Fruit fly (Drosophila melanogaster) whole organism, adult: ENCODE measurements around the gene CG18788.
"Not testable (repeated sequence)": the region's sequence is repeated elsewhere in the genome, so short reads cannot be mapped to it uniquely, and the experiment has no call there.

Source experiments
- CG11617 ChIP-seq: fragments of 200-800 bp; sonication (Bioruptor generic); optimal IDR thresholded peaks from 2 replicates; lab custom pipeline; 2017; ENCODE audit warnings: mild to moderate bottlenecking, missing biosample characterization, missing genetic modification reagents, missing genetic modification characterization
- CG12768 ChIP-seq: fragments of 200-800 bp; sonication (Bioruptor generic); optimal IDR thresholded peaks from 2 replicates; lab custom pipeline; 2017; ENCODE audit warnings: missing biosample characterization, missing genetic modification characterization, mild to moderate bottlenecking, moderate library complexity, missing genetic modification reagents
- CG14711 ChIP-seq: fragments of 200-800 bp; sonication (Bioruptor generic); optimal IDR thresholded peaks from 2 replicates; lab custom pipeline; 2018; ENCODE audit warnings: missing biosample characterization, mild to moderate bottlenecking, missing genetic modification characterization, moderate library complexity
- CG1620 ChIP-seq: fragments of 200-800 bp; sonication (Bioruptor generic); optimal IDR thresholded peaks from 2 replicates; lab custom pipeline; 2016; ENCODE audit warnings: missing biosample characterization, missing genetic modification characterization
- CG33017 ChIP-seq: fragments of 200-800 bp; sonication (Bioruptor generic); optimal IDR thresholded peaks from 2 replicates; lab custom pipeline; 2018; ENCODE audit warnings: missing biosample characterization, mild to moderate bottlenecking, missing genetic modification characterization, moderate library complexity
- CG5204 ChIP-seq: fragments of 200-800 bp; sonication (Bioruptor generic); optimal IDR thresholded peaks from 2 replicates; lab custom pipeline; 2016; ENCODE audit warnings: missing biosample characterization, missing genetic modification characterization
- CG7045 ChIP-seq: fragments of 200-800 bp; sonication (Bioruptor generic); optimal IDR thresholded peaks from 2 replicates; lab custom pipeline; 2017; ENCODE audit warnings: missing biosample characterization, mild to moderate bottlenecking, missing genetic modification characterization
- CG7101 ChIP-seq: fragments of 200-800 bp; sonication (Bioruptor generic); optimal IDR thresholded peaks from 2 replicates; lab custom pipeline; 2018; ENCODE audit warnings: missing biosample characterization, mild to moderate bottlenecking, missing genetic modification characterization, moderate library complexity
- Clk ChIP-seq: fragments of 200-800 bp; sonication (Bioruptor generic); optimal IDR thresholded peaks from 2 replicates; lab custom pipeline; 2017; ENCODE audit warnings: missing biosample characterization, missing genetic modification characterization
- Crg-1 ChIP-seq: fragments of 200-800 bp; sonication (Bioruptor generic); optimal IDR thresholded peaks from 2 replicates; lab custom pipeline; 2016; ENCODE audit warnings: missing biosample characterization, missing genetic modification characterization
- Hr96 ChIP-seq: fragments of 200-800 bp; sonication (Bioruptor generic); optimal IDR thresholded peaks from 2 replicates; lab custom pipeline; 2016; ENCODE audit warnings: missing biosample characterization, missing genetic modification characterization
- Mnt ChIP-seq: fragments of 200-800 bp; sonication (Bioruptor generic); optimal IDR thresholded peaks from 2 replicates; lab custom pipeline; 2016; ENCODE audit warnings: missing biosample characterization, mild to moderate bottlenecking, missing genetic modification characterization
- bab1 ChIP-seq: fragments of 200-800 bp; sonication (Bioruptor generic); optimal IDR thresholded peaks from 3 replicates; lab custom pipeline; 2019; ENCODE audit warnings: missing biosample characterization, mild to moderate bottlenecking, missing genetic modification characterization, moderate library complexity
- cic ChIP-seq: fragments of 200-800 bp; sonication (Bioruptor generic); optimal IDR thresholded peaks from 2 replicates; lab custom pipeline; 2017; ENCODE audit warnings: missing biosample characterization, mild to moderate bottlenecking, missing genetic modification characterization, moderate library complexity
- cnc ChIP-seq, 2 experiments: fragments of >200 bp; optimal IDR thresholded peaks; 2 replicates each; lab custom pipeline; 2017
- kay ChIP-seq: fragments of 200-800 bp; sonication (Bioruptor generic); peaks from one replicate; lab custom pipeline; 2016; ENCODE audit warnings: missing biosample characterization, missing genetic modification characterization, borderline replicate concordance
- ovo ChIP-seq: fragments of 200-800 bp; sonication (Bioruptor generic); optimal IDR thresholded peaks from 2 replicates; lab custom pipeline; 2016; ENCODE audit warnings: missing biosample characterization, missing genetic modification characterization
- pad ChIP-seq: fragments of 200-800 bp; sonication (Bioruptor generic); optimal IDR thresholded peaks from 3 replicates; lab custom pipeline; 2017; ENCODE audit warnings: missing biosample characterization, missing genetic modification characterization, mild to moderate bottlenecking, moderate library complexity, missing genetic modification reagents
- tj ChIP-seq: fragments of 200-800 bp; sonication (Bioruptor generic); optimal IDR thresholded peaks from 3 replicates; lab custom pipeline; 2017; ENCODE audit warnings: missing biosample characterization, mild to moderate bottlenecking, missing genetic modification characterization, moderate library complexity
- toe ChIP-seq: fragments of 200-800 bp; sonication (Bioruptor generic); optimal IDR thresholded peaks from 2 replicates; lab custom pipeline; 2016; ENCODE audit warnings: missing biosample characterization, missing genetic modification characterization

The CG18788 gene

dm6 chr2L:11996509-11996908 lies 37.5 kb upstream of the CG18788 start, which contains the start of gene Ada1-1:
Gene Ada1-1, plus strand, starts transcription at chr2L:11996809.
- not testable (repeated sequence) for TF ChIP-seq Hr96, CG12768, bab1 (GFP tag; lab: Kevin White, UChicago)

DNA sequence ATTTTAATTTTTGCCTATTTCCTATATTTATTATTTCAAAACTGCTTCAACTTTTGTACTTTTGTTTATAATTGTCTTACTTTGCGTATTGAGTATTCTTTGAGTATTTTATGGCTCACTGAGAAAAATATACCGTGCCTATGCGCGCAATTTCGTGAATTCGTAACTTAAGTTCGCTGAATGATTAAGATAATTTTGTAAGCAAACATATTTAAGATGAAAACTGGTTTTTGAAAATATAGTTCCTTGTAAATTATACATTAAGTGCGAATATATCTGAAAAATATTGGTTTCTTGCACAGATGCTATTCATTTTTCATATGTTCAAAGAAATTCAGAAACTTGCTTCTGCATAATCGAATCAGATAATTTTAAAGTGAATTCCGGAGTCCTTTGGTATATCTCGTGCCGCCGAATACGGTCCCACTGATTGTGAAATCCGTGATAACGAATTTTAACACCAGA lies 34.7 kb upstream of the CG18788 start, which contains the start of the genes CG18787 and Nfs1:
TSS of gene CG18787 (minus strand) at position 101 of the 465 bp plus-strand sequence.
TSS of gene Nfs1 (plus strand) at position 415 of the 465 bp plus-strand sequence.
- not testable (repeated sequence) for TF ChIP-seq ovo, kay, toe (GFP tag; lab: Kevin White, UChicago)

- TF ChIP-seq Clk (GFP tag; lab: Kevin White, UChicago): no peak
- TF ChIP-seq pad: no peak
- peak; percentile 58 for TF ChIP-seq CG12768 (GFP tag; lab: Kevin White, UChicago)
- TF ChIP-seq tj: peak; percentile 42
- no peak for TF ChIP-seq Hr96 (GFP tag; lab: Kevin White, UChicago)
- no peak for TF ChIP-seq CG1620 (GFP tag; lab: Kevin White, UChicago)
- no peak for TF ChIP-seq CG5204 (GFP tag; lab: Kevin White, UChicago)
- TF ChIP-seq Mnt (GFP tag; lab: Kevin White, UChicago): no peak
- TF ChIP-seq ovo (GFP tag; lab: Kevin White, UChicago): no peak
These were observed 32.9 kb upstream of the CG18788 start for dm6 chr2L:12001132-12001531.

- TF ChIP-seq CG5204 (GFP tag; lab: Kevin White, UChicago) (no peak), CG7101 (tag; lab: Kevin White, UChicago) (no peak), CG12768 (GFP tag; lab: Kevin White, UChicago) (peak; percentile 70), CG33017 (tag; lab: Kevin White, UChicago) (peak; percentile 17), Crg-1 (GFP tag; lab: Kevin White, UChicago) (no peak), Clk (GFP tag; lab: Kevin White, UChicago) (no peak), cnc (optimal IDR thresholded peaks at IDR 0.05; lab: Kevin White, UChicago) (no peak), CG7045 (peak; percentile 41), Mnt (GFP tag; lab: Kevin White, UChicago) (peak; percentile 5), ovo (GFP tag; lab: Kevin White, UChicago) (no peak), CG11617 (no peak), Hr96 (GFP tag; lab: Kevin White, UChicago) (no peak), tj (no peak), cic (GFP tag; lab: Kevin White, UChicago) (peak; percentile 69), kay (GFP tag; lab: Kevin White, UChicago) (no peak), CG14711 (tag; lab: Kevin White, UChicago) (no peak), bab1 (GFP tag; lab: Kevin White, UChicago) (peak; percentile 38), pad (no peak), toe (GFP tag; lab: Kevin White, UChicago) (no peak), CG1620 (GFP tag; lab: Kevin White, UChicago) (no peak)
These were observed 31.9 kb upstream of the CG18788 start, which contains the start of gene Hacd1 for dm6 chr2L:12002051-12002450. Gene Hacd1, minus strand, starts transcription at chr2L:12002266.

DNA sequence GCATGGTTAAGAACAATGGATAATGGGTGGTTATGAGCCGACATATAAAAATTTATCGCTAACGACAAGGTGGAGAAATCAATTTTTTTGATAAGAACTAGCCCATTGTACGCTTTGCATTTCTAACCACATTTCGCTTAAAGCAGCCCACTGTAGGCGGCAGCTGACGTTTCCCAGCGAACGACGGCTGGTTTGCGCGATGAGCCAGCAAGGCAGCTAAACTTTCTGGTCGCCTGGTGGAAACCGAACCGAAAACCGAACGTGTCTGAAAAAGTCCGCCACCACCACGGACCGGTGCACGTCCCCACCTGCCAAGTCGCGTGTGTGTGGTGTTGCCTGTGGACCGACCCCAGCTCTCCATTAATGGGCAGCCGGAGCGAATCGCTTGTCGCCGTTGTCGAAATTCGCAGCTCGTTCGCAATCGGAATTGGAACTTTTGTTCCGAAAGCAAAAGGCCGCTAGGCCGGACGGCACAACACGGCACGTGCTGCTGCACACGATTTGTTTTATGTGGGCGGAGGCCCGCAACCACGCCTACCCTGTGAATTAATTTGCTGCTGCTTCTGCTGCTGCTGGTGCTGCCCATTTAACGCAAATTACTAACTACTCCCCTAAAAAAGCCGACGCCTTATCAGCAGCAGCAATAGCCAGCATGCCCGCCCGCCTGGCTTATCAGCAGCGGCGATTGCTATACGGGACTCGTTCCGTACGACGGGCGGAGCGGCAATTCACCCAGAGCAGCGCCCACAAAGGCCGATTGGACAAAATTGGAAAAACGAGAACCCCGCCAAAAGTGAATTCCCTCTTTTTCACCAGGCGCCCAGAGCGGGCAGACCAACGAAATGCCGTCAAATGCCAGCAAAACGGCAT lies 30.8 kb upstream of the CG18788 start:
- TF ChIP-seq CG5204 (GFP tag; lab: Kevin White, UChicago): peak; percentile 22
- TF ChIP-seq CG14711 (tag; lab: Kevin White, UChicago): no peak
- TF ChIP-seq cnc (optimal IDR thresholded peaks at IDR 0.05; lab: Kevin White, UChicago): no peak
- TF ChIP-seq CG7045: no peak
- peak; percentile 17 for TF ChIP-seq toe (GFP tag; lab: Kevin White, UChicago)
- TF ChIP-seq CG33017 (tag; lab: Kevin White, UChicago): peak; percentile 29
- TF ChIP-seq ovo (GFP tag; lab: Kevin White, UChicago): peak; percentile 62
- TF ChIP-seq CG11617: peak; percentile 47
- peak; percentile 55 for TF ChIP-seq Hr96 (GFP tag; lab: Kevin White, UChicago)
- no peak for TF ChIP-seq kay (GFP tag; lab: Kevin White, UChicago)
- TF ChIP-seq CG12768 (GFP tag; lab: Kevin White, UChicago): peak; percentile 96
- peak; percentile 97 for TF ChIP-seq cic (GFP tag; lab: Kevin White, UChicago)
- peak; percentile 72 for TF ChIP-seq Mnt (GFP tag; lab: Kevin White, UChicago)
- peak; percentile 76 for TF ChIP-seq tj
- peak; percentile 18 for TF ChIP-seq Clk (GFP tag; lab: Kevin White, UChicago)
- TF ChIP-seq CG7101 (tag; lab: Kevin White, UChicago): peak; percentile 16
- no peak for TF ChIP-seq CG1620 (GFP tag; lab: Kevin White, UChicago)
- TF ChIP-seq pad: no peak
- TF ChIP-seq Crg-1 (GFP tag; lab: Kevin White, UChicago): no peak
- TF ChIP-seq bab1 (GFP tag; lab: Kevin White, UChicago): peak; percentile 48

DNA sequence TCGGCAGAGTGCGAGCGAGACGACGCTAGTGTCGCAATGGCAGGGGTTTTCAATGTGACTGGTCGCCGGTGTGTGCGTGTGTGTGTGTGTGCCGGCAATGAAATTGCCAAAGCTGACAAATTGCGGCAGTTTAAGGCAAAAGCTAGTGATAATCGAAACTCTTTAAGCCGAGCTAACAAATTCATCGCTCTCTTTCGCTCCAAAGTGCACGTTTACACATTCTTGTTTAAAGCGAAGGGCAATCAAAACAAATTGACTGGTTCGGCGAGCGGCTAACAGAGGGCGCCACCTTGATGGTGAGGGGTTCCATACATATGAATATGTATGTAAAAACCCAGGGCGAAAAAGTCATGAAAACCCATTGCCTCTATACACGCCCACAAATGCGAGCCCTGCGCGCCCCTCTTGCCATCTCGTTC lies 30.2 kb upstream of the CG18788 start:
- no peak for TF ChIP-seq CG11617
- no peak for TF ChIP-seq CG33017 (tag; lab: Kevin White, UChicago)
- no peak for TF ChIP-seq Clk (GFP tag; lab: Kevin White, UChicago)
- TF ChIP-seq pad: peak; percentile 99
- TF ChIP-seq cnc (optimal IDR thresholded peaks at IDR 0.05; lab: Kevin White, UChicago): no peak
- TF ChIP-seq CG7045: no peak
- TF ChIP-seq CG7101 (tag; lab: Kevin White, UChicago): no peak
- TF ChIP-seq bab1 (GFP tag; lab: Kevin White, UChicago): peak; percentile 23
- TF ChIP-seq cic (GFP tag; lab: Kevin White, UChicago): no peak
- TF ChIP-seq Hr96 (GFP tag; lab: Kevin White, UChicago): peak; percentile 17
- no peak for TF ChIP-seq CG1620 (GFP tag; lab: Kevin White, UChicago)
- TF ChIP-seq CG12768 (GFP tag; lab: Kevin White, UChicago): no peak
- TF ChIP-seq tj: peak; percentile 16
